Worm (Caenorhabditis elegans): Measurements from ENCODE around the gene srlf-34.

Gene srlf-34

DNA sequence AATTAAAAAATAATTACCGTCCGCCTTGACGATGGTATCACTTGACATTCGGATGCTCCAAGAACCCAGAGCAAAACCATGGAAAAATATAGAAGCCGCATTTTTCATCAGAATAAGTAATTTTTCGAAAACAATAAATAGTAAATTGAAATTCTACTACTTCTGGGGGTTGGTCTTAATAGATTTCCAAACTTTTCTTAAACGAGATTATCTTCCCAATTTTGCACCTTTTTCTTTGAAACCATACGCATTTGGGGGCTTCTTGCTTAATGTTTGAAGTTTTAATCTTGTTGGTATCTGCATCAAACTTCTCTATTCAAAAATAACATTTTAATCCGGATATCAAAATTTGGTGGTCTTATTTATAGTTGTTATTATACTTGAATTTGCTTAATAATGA is 4.0 kb downstream of the srlf-34 start, which contains the start of gene gcy-5:
Gene gcy-5 (minus strand): TSS at position 101 of the 400 bp plus-strand sequence.
- TF ChIP-seq ztf-11 (tag; optimal IDR thresholded peaks at IDR 0.05) (no peak), unc-62 (GFP tag; optimal IDR thresholded peaks at IDR 0.05) (no peak), unc-120 (tag; optimal IDR thresholded peaks at IDR 0.05; ENCODE audit: poor library complexity, severe bottlenecking) (no peak), cnd-1 (tag; optimal IDR thresholded peaks at IDR 0.05) (no peak), nhr-76 (tag; optimal IDR thresholded peaks at IDR 0.05) (no peak), lsy-2 (tag; optimal IDR thresholded peaks at IDR 0.05) (no peak), nhr-237 (tag; optimal IDR thresholded peaks at IDR 0.05) (no peak), lin-32 (GFP tag; optimal IDR thresholded peaks at IDR 0.05) (no peak), mab-5 (tag; optimal IDR thresholded peaks at IDR 0.05) (no peak), hlh-1 (tag; optimal IDR thresholded peaks at IDR 0.05) (no peak), sptf-1 (tag; optimal IDR thresholded peaks at IDR 0.05) (no peak), zip-8 (tag; optimal IDR thresholded peaks at IDR 0.05) (no peak), ceh-83 (GFP tag; optimal IDR thresholded peaks at IDR 0.05) (no peak), nhr-28 (tag; optimal IDR thresholded peaks at IDR 0.05) (no peak), ceh-43 (GFP tag; optimal IDR thresholded peaks at IDR 0.05) (no peak), lin-13 (tag; optimal IDR thresholded peaks at IDR 0.05) (no peak), drap-1 (GFP tag; optimal IDR thresholded peaks at IDR 0.05) (no peak), mls-2 (tag; optimal IDR thresholded peaks at IDR 0.05) (no peak), elt-3 (tag; optimal IDR thresholded peaks at IDR 0.05) (no peak), ceh-39 (tag; optimal IDR thresholded peaks at IDR 0.05) (no peak)

DNA sequence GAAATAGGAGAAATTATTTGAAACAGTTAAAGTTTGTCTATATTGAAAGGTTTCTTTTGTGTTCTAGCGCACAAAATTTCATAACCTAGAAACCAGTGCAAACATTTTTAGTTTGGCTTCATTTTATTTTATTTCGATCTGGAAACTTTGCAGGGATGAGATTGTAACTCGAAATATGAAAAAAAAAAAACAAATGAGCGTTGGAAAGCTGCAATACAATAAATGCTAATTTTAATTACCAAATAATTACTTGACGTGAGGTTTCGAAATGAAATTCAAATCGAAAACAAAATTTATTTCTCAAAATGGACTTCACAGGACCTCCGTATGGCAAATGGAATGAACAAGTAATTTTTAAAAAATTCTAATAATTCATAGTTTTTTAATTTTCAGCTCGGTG is 4.9 kb downstream of the srlf-34 start, which contains the start of gene M02G9.4:
Gene M02G9.4 (plus strand): TSS at position 301 of the 400 bp plus-strand sequence.
- no peak for TF ChIP-seq flh-1 (GFP tag; optimal IDR thresholded peaks at IDR 0.05)
- no peak for TF ChIP-seq M03D4.4 (tag; optimal IDR thresholded peaks at IDR 0.05)
- no peak for TF ChIP-seq pha-4 (tag; optimal IDR thresholded peaks at IDR 0.05)
- TF ChIP-seq mep-1 (tag; optimal IDR thresholded peaks at IDR 0.05) = no peak
- TF ChIP-seq nhr-28 (tag; optimal IDR thresholded peaks at IDR 0.05) = no peak
- TF ChIP-seq snpc-4 (tag; optimal IDR thresholded peaks at IDR 0.05) = no peak
- no peak for TF ChIP-seq blmp-1 (tag; optimal IDR thresholded peaks at IDR 0.05)
- TF ChIP-seq unc-62 (GFP tag; optimal IDR thresholded peaks at IDR 0.05) = no peak

DNA sequence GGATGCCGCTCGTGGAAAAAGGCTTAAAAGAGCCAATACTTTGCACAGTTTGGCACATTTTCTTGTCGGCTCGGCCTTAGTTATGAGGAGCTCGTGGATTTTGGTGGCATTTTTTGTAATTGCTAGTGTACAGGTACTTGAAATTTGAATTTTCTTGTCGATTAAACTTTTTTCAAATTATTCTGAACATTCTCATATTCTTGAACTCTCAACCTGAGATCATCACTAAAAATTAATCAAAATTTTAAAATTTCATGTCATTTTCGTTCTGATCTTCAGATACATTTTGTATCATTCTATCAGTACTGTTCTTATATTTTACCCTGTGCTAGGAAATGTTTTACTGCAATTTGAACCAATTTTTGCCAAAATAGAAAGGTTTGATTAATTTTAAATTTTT is 9.3 kb downstream of the srlf-34 start, which contains the start of gene idpp-4:
Gene idpp-4 (plus strand): TSS at position 51 of the 400 bp plus-strand sequence.
- TF ChIP-seq blmp-1 (tag; optimal IDR thresholded peaks at IDR 0.05) (no peak), sptf-1 (tag; optimal IDR thresholded peaks at IDR 0.05) (no peak), elt-1 (tag; optimal IDR thresholded peaks at IDR 0.05; ENCODE audit: borderline replicate concordance, insufficient read depth) (no peak), sem-2 (GFP tag; optimal IDR thresholded peaks at IDR 0.05) (no peak), lin-32 (GFP tag; optimal IDR thresholded peaks at IDR 0.05) (no peak), ztf-11 (tag; optimal IDR thresholded peaks at IDR 0.05) (no peak), nhr-237 (tag; optimal IDR thresholded peaks at IDR 0.05) (no peak), cnd-1 (tag; optimal IDR thresholded peaks at IDR 0.05) (no peak), bed-3 (GFP tag; optimal IDR thresholded peaks at IDR 0.05) (no peak), snpc-4 (tag; optimal IDR thresholded peaks at IDR 0.05) (no peak)

DNA sequence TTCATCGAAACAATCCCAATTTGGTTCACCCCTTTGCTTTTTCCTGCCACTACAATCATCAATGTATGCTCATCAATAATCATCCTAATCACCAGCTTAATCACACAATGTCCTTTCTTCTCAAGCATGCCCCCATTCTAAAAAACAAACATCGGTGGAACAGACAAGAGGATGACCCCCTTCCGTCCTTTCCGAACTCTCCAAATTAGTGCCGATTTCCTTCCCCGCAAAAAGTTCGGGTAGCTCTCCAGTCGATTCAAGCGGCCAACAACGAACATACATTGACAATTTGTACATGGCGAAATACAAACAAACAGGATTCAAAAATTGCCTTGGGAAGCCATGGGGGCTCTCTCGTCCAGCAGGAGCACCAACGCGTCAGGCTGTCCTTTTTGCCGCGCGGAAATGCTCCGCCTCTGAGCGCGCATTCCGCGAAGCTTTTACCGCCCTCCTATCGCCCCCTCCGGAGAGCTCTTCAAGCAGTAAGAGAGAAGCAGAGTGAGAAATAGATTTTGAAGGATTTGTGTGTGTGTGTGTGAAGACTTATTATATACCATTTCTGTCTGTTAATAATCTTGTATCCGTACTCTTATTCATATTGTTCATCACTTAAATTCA is 13.6 kb downstream of the srlf-34 start, which contains the start of gene appg-1:
Gene appg-1 (plus strand): TSS at position 427 of the 618 bp plus-strand sequence.
- TF ChIP-seq unc-62 (GFP tag; optimal IDR thresholded peaks at IDR 0.05) (no peak), mab-5 (tag; optimal IDR thresholded peaks at IDR 0.05) (no peak), nhr-28 (tag; optimal IDR thresholded peaks at IDR 0.05) (no peak), mls-2 (tag; optimal IDR thresholded peaks at IDR 0.05) (no peak), ham-2 (GFP tag; optimal IDR thresholded peaks at IDR 0.05) (no peak), pha-4 (tag; optimal IDR thresholded peaks at IDR 0.05) (no peak), mep-1 (tag; optimal IDR thresholded peaks at IDR 0.05) (no peak), ceh-83 (GFP tag; optimal IDR thresholded peaks at IDR 0.05) (no peak)

DNA sequence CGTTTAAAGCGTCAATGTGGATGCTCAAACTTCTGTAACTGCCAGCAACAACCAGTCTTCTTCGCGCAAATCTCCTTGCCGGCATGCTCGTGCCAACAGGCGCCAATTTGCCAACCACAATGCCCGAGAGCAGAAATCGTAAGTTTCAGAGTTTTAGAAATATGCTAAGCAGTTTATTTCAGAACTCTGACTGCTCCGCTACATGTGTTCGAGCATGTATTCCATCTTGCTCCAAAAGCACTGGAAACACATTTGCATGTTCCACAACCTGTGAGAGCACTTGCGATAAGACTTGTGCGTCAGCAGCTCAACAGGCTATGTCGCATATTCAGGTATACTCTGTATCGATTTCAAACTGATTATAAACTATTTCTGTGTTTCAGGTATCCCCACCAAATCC is 17.7 kb downstream of the srlf-34 start:
- TF ChIP-seq ztf-11 (tag; optimal IDR thresholded peaks at IDR 0.05) = no peak
- no peak for TF ChIP-seq ceh-43 (GFP tag; optimal IDR thresholded peaks at IDR 0.05)
- no peak for TF ChIP-seq lin-13 (tag; optimal IDR thresholded peaks at IDR 0.05)
- TF ChIP-seq flh-1 (GFP tag; optimal IDR thresholded peaks at IDR 0.05) = no peak
- TF ChIP-seq mep-1 (tag; optimal IDR thresholded peaks at IDR 0.05) = no peak
- TF ChIP-seq lsy-2 (tag; optimal IDR thresholded peaks at IDR 0.05) = no peak
- no peak for TF ChIP-seq nhr-12 (tag; optimal IDR thresholded peaks at IDR 0.05)
- no peak for TF ChIP-seq ceh-39 (tag; optimal IDR thresholded peaks at IDR 0.05)
- no peak for TF ChIP-seq ces-1 (GFP tag; optimal IDR thresholded peaks at IDR 0.05)
- TF ChIP-seq nhr-2 (tag; optimal IDR thresholded peaks at IDR 0.05) = no peak
